Fruit fly (Drosophila melanogaster): ENCODE data around the gene CG7560.

Gene CG7560

dm6 chr3L:11431926-11432323 is 7.0 kb downstream of the CG7560 start:
- TF ChIP-seq Xbp1 (GFP tag; optimal IDR thresholded peaks at IDR 0.05): no peak
- no peak for TF ChIP-seq CG10267 (tag; optimal IDR thresholded peaks at IDR 0.05)
- TF ChIP-seq kay (GFP tag; optimal IDR thresholded peaks at IDR 0.05): peak; percentile 5
- 0 out of 2 replicates have a peak, but pooled peaks have one; percentile 14 for TF ChIP-seq CG5953 (GFP tag; IDR thresholded peaks at IDR 0.05)
- TF ChIP-seq CG32532 (GFP tag; IDR thresholded peaks at IDR 0.05): 0 out of 2 replicates have a peak, but pooled peaks have one; percentile 12
- no peak for TF ChIP-seq CG10654 (GFP tag; optimal IDR thresholded peaks at IDR 0.05)
- no peak for TF ChIP-seq CG31365 (tag; optimal IDR thresholded peaks at IDR 0.05)
- TF ChIP-seq prd (optimal IDR thresholded peaks at IDR 0.05): no peak
- no peak for TF ChIP-seq prd (GFP tag; IDR thresholded peaks at IDR 0.05)
- no peak for TF ChIP-seq CG32772 (GFP tag; IDR thresholded peaks at IDR 0.05)
- TF ChIP-seq Optix (GFP tag; IDR thresholded peaks at IDR 0.05): no peak
- TF ChIP-seq zfh1 (GFP tag; IDR thresholded peaks at IDR 0.05): 0 out of 3 replicates have a peak, but pooled peaks have one; percentile 13
- no peak for TF ChIP-seq kah (GFP tag; optimal IDR thresholded peaks at IDR 0.05)
- TF ChIP-seq CG7987 (GFP tag; optimal IDR thresholded peaks at IDR 0.05): no peak
- TF ChIP-seq ci (GFP tag; IDR thresholded peaks at IDR 0.05): peak; percentile 20; the same call in 1 of the 3 replicates
- no peak for TF ChIP-seq mld (GFP tag; IDR thresholded peaks at IDR 0.05; ENCODE audit: partially characterized antibody)
- 0 out of 2 replicates have a peak, but pooled peaks have one; percentile 20 for TF ChIP-seq chm (GFP tag; IDR thresholded peaks at IDR 0.05)
- TF ChIP-seq CG16813 (GFP tag; IDR thresholded peaks at IDR 0.05; ENCODE audit: partially characterized antibody): no peak
- TF ChIP-seq Gsc (GFP tag; IDR thresholded peaks at IDR 0.05): no peak
- no peak for TF ChIP-seq CG7357 (GFP tag; IDR thresholded peaks at IDR 0.05)
- no peak for TF ChIP-seq crp (GFP tag; optimal IDR thresholded peaks at IDR 0.05)
- no peak for TF ChIP-seq gcm (GFP tag; optimal IDR thresholded peaks at IDR 0.05)
- TF ChIP-seq CG7928 (GFP tag; optimal IDR thresholded peaks at IDR 0.05): no peak
- peak; percentile 16 for TF ChIP-seq grn (GFP tag; optimal IDR thresholded peaks at IDR 0.05)
- TF ChIP-seq D19A (tag; optimal IDR thresholded peaks at IDR 0.05): peak; percentile 26
- no peak for TF ChIP-seq lov (optimal IDR thresholded peaks at IDR 0.05)
- 0 out of 3 replicates have a peak, but pooled peaks have one; percentile 52 for TF ChIP-seq lov (GFP tag; IDR thresholded peaks at IDR 0.05)
- TF ChIP-seq CG14667 (GFP tag; IDR thresholded peaks at IDR 0.05): no peak
- TF ChIP-seq Med (GFP tag): peak; percentile 51
- peak; percentile 19; the same call in 1 of the 2 replicates for TF ChIP-seq Ada2b (GFP tag; IDR thresholded peaks at IDR 0.05)
- TF ChIP-seq CG2199 (GFP tag; IDR thresholded peaks at IDR 0.05): peak; percentile 66; the same call in 1 of the 3 replicates
- TF ChIP-seq CG8290 (GFP tag; optimal IDR thresholded peaks at IDR 0.05): no peak
- peak in 1 of 2 experiments; percentile 26 for TF ChIP-seq CG8290 (tag; optimal IDR thresholded peaks at IDR 0.05)
- TF ChIP-seq nom (GFP tag; optimal IDR thresholded peaks at IDR 0.05): peak; percentile 7
- TF ChIP-seq ab (GFP tag; optimal IDR thresholded peaks at IDR 0.05): no peak
- no peak for TF ChIP-seq CG8478 (optimal IDR thresholded peaks at IDR 0.05)

dm6 chr3L:11432472-11432871 is 7.5 kb downstream of the CG7560 start:
- peak; percentile 60 for TF ChIP-seq sens (GFP tag)
- TF ChIP-seq onecut (GFP tag; IDR thresholded peaks at IDR 0.05): no peak
- TF ChIP-seq Hey (tag; optimal IDR thresholded peaks at IDR 0.05): peak; percentile 70
- no peak for TF ChIP-seq tio (GFP tag; optimal IDR thresholded peaks at IDR 0.05)
- peak; percentile 88 for TF ChIP-seq twi (tag; optimal IDR thresholded peaks at IDR 0.05)
- TF ChIP-seq ci (GFP tag; IDR thresholded peaks at IDR 0.05): 0 out of 3 replicates have a peak, but pooled peaks have one; percentile 19
- TF ChIP-seq kni (GFP tag; optimal IDR thresholded peaks at IDR 0.05): peak; percentile 26
